Fruit fly (Drosophila melanogaster) whole organism, embryonic: ENCODE results near the gene foi.
A peak's percentile ranks its signal among the peaks of the same experiment; 100 is the strongest.

ENCODE experiments used
- Antp ChIP-seq: fragments of 200-800 bp; sonication (Bioruptor generic); optimal IDR thresholded peaks from 3 replicates; lab custom pipeline; 2016; ENCODE audit warnings: missing biosample characterization, missing genetic modification characterization
- CG10274 ChIP-seq: fragments of 200-800 bp; sonication (Bioruptor generic); optimal IDR thresholded peaks from 3 replicates; lab custom pipeline; 2017; ENCODE audit warnings: missing biosample characterization, mild to moderate bottlenecking, missing genetic modification characterization
- CG10366 ChIP-seq: fragments of 200-800 bp; sonication (Bioruptor generic); IDR thresholded peaks from 2 replicates; pipeline ENCODE4 v1.3.6; 2022; ENCODE audit warnings: missing biosample characterization, missing genetic modification characterization
- CG10565 ChIP-seq: fragments of 200-800 bp; sonication (Bioruptor generic); optimal IDR thresholded peaks from 3 replicates; lab custom pipeline; 2016; ENCODE audit warnings: missing biosample characterization, mild to moderate bottlenecking, missing genetic modification characterization
- CG12219 ChIP-seq: fragments of 200-800 bp; sonication (Bioruptor generic); optimal IDR thresholded peaks from 3 replicates; lab custom pipeline; 2018; ENCODE audit warnings: missing biosample characterization, mild to moderate bottlenecking, missing genetic modification characterization
- CG13123 ChIP-seq: fragments of 200-800 bp; sonication (Bioruptor generic); optimal IDR thresholded peaks from 2 replicates; lab custom pipeline; 2016; ENCODE audit warnings: missing biosample characterization, missing genetic modification characterization
- CG13287 ChIP-seq: fragments of 200-800 bp; sonication (Bioruptor generic); IDR thresholded peaks from 2 replicates; pipeline ENCODE4 v1.3.6; 2022; ENCODE audit warnings: missing biosample characterization, missing genetic modification characterization; ENCODE audit not compliant: partially characterized antibody
- CG1529 ChIP-seq: fragments of 200-800 bp; sonication (Bioruptor generic); optimal IDR thresholded peaks from 3 replicates; lab custom pipeline; 2018; ENCODE audit warnings: missing biosample characterization, missing genetic modification characterization
- CG15479 ChIP-seq: fragments of 200-800 bp; sonication (Bioruptor generic); optimal IDR thresholded peaks from 3 replicates; lab custom pipeline; 2019; ENCODE audit warnings: missing biosample characterization, mild to moderate bottlenecking, missing genetic modification characterization, moderate library complexity
- CG17328 ChIP-seq: fragments of 200-800 bp; sonication (Bioruptor generic); IDR thresholded peaks from 2 replicates; pipeline ENCODE4 v1.3.6; 2022; ENCODE audit warnings: missing biosample characterization, missing genetic modification characterization
- CG17568 ChIP-seq: fragments of 200-800 bp; sonication (Bioruptor generic); optimal IDR thresholded peaks from 2 replicates; lab custom pipeline; 2018; ENCODE audit warnings: missing biosample characterization, mild to moderate bottlenecking, missing genetic modification characterization, moderate library complexity
- CG3065 ChIP-seq: fragments of 200-800 bp; sonication (Bioruptor generic); optimal IDR thresholded peaks from 2 replicates; lab custom pipeline; 2016; ENCODE audit warnings: missing biosample characterization, missing genetic modification characterization
- CG32532 ChIP-seq: fragments of 200-800 bp; sonication (Bioruptor generic); IDR thresholded peaks from 2 replicates; pipeline ENCODE4 v1.3.6; 2022; ENCODE audit warnings: missing biosample characterization, missing genetic modification characterization
- CG4328 ChIP-seq: fragments of 200-800 bp; sonication (Bioruptor generic); optimal IDR thresholded peaks from 3 replicates; lab custom pipeline; 2017; ENCODE audit warnings: missing biosample characterization, missing genetic modification reagents, missing genetic modification characterization
- CG5180 ChIP-seq: fragments of 200-800 bp; sonication (Bioruptor generic); optimal IDR thresholded peaks from 3 replicates; lab custom pipeline; 2017; ENCODE audit warnings: missing biosample characterization, missing genetic modification characterization, mild to moderate bottlenecking, moderate library complexity, missing genetic modification reagents
- CG7786 ChIP-seq: fragments of 200-800 bp; sonication (Bioruptor generic); optimal IDR thresholded peaks from 2 replicates; lab custom pipeline; 2016; ENCODE audit warnings: missing biosample characterization, missing genetic modification characterization
- CG9876 ChIP-seq: fragments of 200-800 bp; sonication (Bioruptor generic); optimal IDR thresholded peaks from 2 replicates; lab custom pipeline; 2016; ENCODE audit warnings: missing biosample characterization, missing genetic modification characterization
- Gsc ChIP-seq: fragments of 200-800 bp; sonication (Bioruptor generic); IDR thresholded peaks from 2 replicates; pipeline ENCODE4 v1.3.6; 2022; ENCODE audit warnings: missing biosample characterization, missing genetic modification characterization
- HHEX ChIP-seq: fragments of 200-800 bp; sonication (Bioruptor generic); optimal IDR thresholded peaks from 3 replicates; lab custom pipeline; 2017; ENCODE audit warnings: missing biosample characterization, mild to moderate bottlenecking, missing genetic modification characterization, missing genetic modification reagents
- Hmr ChIP-seq: fragments of 200-800 bp; sonication (Bioruptor generic); optimal IDR thresholded peaks from 3 replicates; lab custom pipeline; 2017; ENCODE audit warnings: mild to moderate bottlenecking, missing biosample characterization, missing genetic modification reagents, missing genetic modification characterization
- Hr3 ChIP-seq: fragments of 200-800 bp; sonication (Bioruptor generic); optimal IDR thresholded peaks from 3 replicates; lab custom pipeline; 2016; ENCODE audit warnings: missing biosample characterization, missing genetic modification characterization
- Hr39 ChIP-seq: fragments of >200 bp; optimal IDR thresholded peaks from 2 replicates; lab custom pipeline; 2017
- Hr51 ChIP-seq, 2 experiments: fragments of 200-800 bp; sonication (Bioruptor generic); optimal IDR thresholded peaks; 2 replicates in 1 of 2; 3 replicates in 1 of 2; lab custom pipeline; 2016 to 2018; ENCODE audit warnings: missing biosample characterization in 2 of 2, missing genetic modification characterization in 2 of 2, mild to moderate bottlenecking in 1 of 2, moderate library complexity in 1 of 2
- Kr ChIP-seq: fragments of 200-800 bp; sonication (Bioruptor generic); optimal IDR thresholded peaks from 2 replicates; lab custom pipeline; 2017; ENCODE audit warnings: missing biosample characterization, mild to moderate bottlenecking, missing genetic modification characterization
- MESR4 ChIP-seq: fragments of 200-800 bp; sonication (Bioruptor generic); optimal IDR thresholded peaks from 2 replicates; lab custom pipeline; 2018; ENCODE audit warnings: missing biosample characterization, mild to moderate bottlenecking, missing genetic modification characterization, moderate library complexity
- Oli ChIP-seq: fragments of 200-800 bp; sonication (Bioruptor generic); optimal IDR thresholded peaks from 2 replicates; lab custom pipeline; 2018; ENCODE audit warnings: missing biosample characterization, mild to moderate bottlenecking, missing genetic modification characterization, moderate library complexity
- Side ChIP-seq: fragments of 200-800 bp; sonication (Bioruptor generic); optimal IDR thresholded peaks from 2 replicates; lab custom pipeline; 2016; ENCODE audit warnings: missing biosample characterization, missing genetic modification characterization
- Sin3A ChIP-seq: fragments of >200 bp; optimal IDR thresholded peaks from 2 replicates; lab custom pipeline; 2018
- Spps ChIP-seq: fragments of 200-800 bp; sonication (Bioruptor generic); optimal IDR thresholded peaks from 2 replicates; lab custom pipeline; 2018; ENCODE audit warnings: missing biosample characterization, mild to moderate bottlenecking, missing genetic modification characterization
- Taf1 ChIP-seq: fragments of 200-800 bp; sonication (Bioruptor generic); IDR thresholded peaks from 2 replicates; pipeline ENCODE4 v1.3.6; 2022; ENCODE audit warnings: missing biosample characterization, missing genetic modification characterization
- Usf ChIP-seq: fragments of 200-800 bp; sonication (Bioruptor generic); optimal IDR thresholded peaks from 2 replicates; lab custom pipeline; 2017; ENCODE audit warnings: missing genotype, missing biosample characterization, missing genetic modification characterization
- Vsx1 ChIP-seq: fragments of 200-800 bp; sonication (Bioruptor generic); optimal IDR thresholded peaks from 2 replicates; lab custom pipeline; 2017; ENCODE audit warnings: missing biosample characterization, mild to moderate bottlenecking, missing genetic modification characterization, missing genetic modification reagents
- amos ChIP-seq: fragments of 200-800 bp; sonication (Bioruptor generic); IDR thresholded peaks from 2 replicates; pipeline ENCODE4 v1.3.6; 2022; ENCODE audit warnings: missing biosample characterization, missing genetic modification characterization; ENCODE audit not compliant: partially characterized antibody
- ase ChIP-seq: fragments of 200-800 bp; sonication (Bioruptor generic); IDR thresholded peaks from 3 replicates; pipeline ENCODE4 v1.3.6; 2022; ENCODE audit warnings: missing biosample characterization, missing genetic modification characterization
- bbx ChIP-seq: fragments of 200-800 bp; sonication (Bioruptor generic); IDR thresholded peaks from 2 replicates; pipeline ENCODE4 v1.3.6; 2022; ENCODE audit warnings: missing biosample characterization, missing genetic modification characterization; ENCODE audit not compliant: partially characterized antibody
- bsh ChIP-seq, 2 experiments: fragments of 200-800 bp; sonication (Bioruptor generic); optimal IDR thresholded peaks; 2 replicates each; lab custom pipeline; 2017 to 2018; ENCODE audit warnings: mild to moderate bottlenecking in 2 of 2, missing biosample characterization in 2 of 2, missing genetic modification characterization in 2 of 2, moderate library complexity in 1 of 2
- cas ChIP-seq: fragments of 200-800 bp; sonication (Bioruptor generic); IDR thresholded peaks from 2 replicates; pipeline ENCODE4 v1.3.6; 2022; ENCODE audit warnings: missing biosample characterization, missing genetic modification characterization
- cato ChIP-seq: fragments of 200-800 bp; sonication (Bioruptor generic); optimal IDR thresholded peaks from 2 replicates; lab custom pipeline; 2016; ENCODE audit warnings: missing biosample characterization, missing genetic modification characterization, borderline replicate concordance
- chm ChIP-seq: fragments of 200-800 bp; sonication (Bioruptor generic); IDR thresholded peaks from 2 replicates; pipeline ENCODE4 v1.3.6; 2022; ENCODE audit warnings: missing biosample characterization, missing genetic modification characterization
- crc ChIP-seq: fragments of 200-800 bp; sonication (Bioruptor generic); optimal IDR thresholded peaks from 2 replicates; lab custom pipeline; 2016; ENCODE audit warnings: missing biosample characterization, missing genetic modification characterization
- dpn ChIP-seq, 2 experiments: fragments of 200-800 bp; sonication (Bioruptor generic); optimal IDR thresholded peaks; 3 replicates each; lab custom pipeline; 2016; ENCODE audit warnings: missing biosample characterization in 2 of 2, missing genetic modification characterization in 2 of 2
- exex ChIP-seq: fragments of 200-800 bp; sonication (Bioruptor generic); optimal IDR thresholded peaks from 4 replicates; lab custom pipeline; 2018; ENCODE audit warnings: missing biosample characterization, mild to moderate bottlenecking, missing genetic modification characterization, moderate library complexity
- grau ChIP-seq: fragments of 200-800 bp; optimal IDR thresholded peaks from 3 replicates; lab custom pipeline; 2019; ENCODE audit warnings: missing biosample characterization, mild to moderate bottlenecking, missing genetic modification characterization, moderate library complexity
- lola ChIP-seq, 3 experiments: fragments of >200 bp in 2 of 3; fragments of 200-800 bp in 1 of 3; sonication (Bioruptor generic) in 1 of 3; optimal IDR thresholded peaks; 2 replicates each; lab custom pipeline; 2017 to 2019; ENCODE audit warnings: missing biosample characterization in 3 of 3, missing genetic modification characterization in 3 of 3, mild to moderate bottlenecking in 1 of 3, moderate library complexity in 1 of 3
- pita ChIP-seq: fragments of 200-800 bp; sonication (Bioruptor generic); optimal IDR thresholded peaks from 2 replicates; lab custom pipeline; 2017; ENCODE audit warnings: missing biosample characterization, mild to moderate bottlenecking, missing genetic modification characterization
- slbo ChIP-seq: fragments of 200-800 bp; sonication (Bioruptor generic); IDR thresholded peaks from 2 replicates; pipeline ENCODE4 v1.3.6; 2022; ENCODE audit warnings: missing biosample characterization, missing genetic modification characterization
- ssp ChIP-seq: fragments of 200-800 bp; sonication (Bioruptor generic); IDR thresholded peaks from 2 replicates; pipeline ENCODE4 v1.3.6; 2022; ENCODE audit warnings: missing biosample characterization, missing genetic modification characterization
- z ChIP-seq: fragments of 200-800 bp; sonication (Bioruptor generic); IDR thresholded peaks from 3 replicates; pipeline ENCODE4 v1.3.6; 2022; ENCODE audit warnings: missing biosample characterization, missing genetic modification characterization
- zen ChIP-seq: fragments of 200-800 bp; sonication (Bioruptor generic); optimal IDR thresholded peaks from 3 replicates; lab custom pipeline; 2018; ENCODE audit warnings: missing biosample characterization, mild to moderate bottlenecking, missing genetic modification characterization, moderate library complexity

foi gene

DNA sequence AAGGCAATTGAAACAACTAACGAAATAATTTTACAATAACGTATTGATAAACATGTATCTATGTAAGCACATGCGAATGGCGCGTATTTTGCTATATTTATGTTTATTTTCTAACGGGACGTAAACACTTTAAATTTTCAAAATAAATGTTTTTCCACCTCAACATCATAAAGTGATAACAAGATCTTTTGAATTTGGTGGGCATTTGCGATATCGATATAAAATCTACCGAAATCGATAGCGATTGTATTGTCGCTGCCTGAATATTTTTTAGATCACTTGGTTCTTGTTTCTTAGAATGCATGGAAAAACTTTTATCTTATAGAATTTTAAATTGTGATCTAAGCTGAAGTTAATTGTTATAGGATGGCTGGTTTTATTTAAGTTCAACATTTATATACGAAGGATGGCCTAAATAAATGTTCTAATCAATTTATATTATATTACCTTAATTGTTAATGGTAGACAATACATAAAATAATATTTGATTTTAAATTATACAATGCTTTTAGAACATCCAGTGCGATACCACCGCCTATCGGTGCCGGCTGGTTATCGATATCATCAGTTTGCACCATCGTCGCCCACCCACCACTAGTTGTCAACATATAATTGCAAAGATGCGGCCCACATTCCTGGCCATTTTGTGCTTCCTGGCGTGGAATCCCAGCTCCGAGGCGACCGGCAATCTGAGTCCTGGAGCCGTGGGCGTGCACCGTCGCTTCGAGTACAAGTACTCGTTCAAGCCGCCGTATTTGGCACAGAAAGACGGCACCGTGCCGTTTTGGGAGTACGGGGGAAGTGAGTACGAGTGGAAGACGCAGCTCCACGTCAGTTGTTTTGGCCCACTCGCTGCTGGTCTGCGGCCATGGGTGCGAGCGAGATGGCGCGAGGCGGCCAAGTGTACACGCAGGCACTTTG lies 9.6 kb downstream of the foi start, which contains the start of gene ergic53 (continued):
- TF ChIP-seq Usf (no peak), zen (tag; lab: Kevin White, UChicago) (no peak), cas (GFP tag; lab: Robert Waterston, UW) (no peak), Side (GFP tag; lab: Kevin White, UChicago) (no peak), amos (peak; percentile 64; the same call in 1 of the 2 replicates), CG7786 (GFP tag; lab: Kevin White, UChicago) (no peak), MESR4 (GFP tag; lab: Kevin White, UChicago) (peak; percentile 96), CG10565 (GFP tag; lab: Kevin White, UChicago) (no peak), CG10274 (GFP tag; lab: Kevin White, UChicago) (no peak), HHEX (GFP tag; lab: Kevin White, UChicago) (no peak), CG9876 (GFP tag; lab: Kevin White, UChicago) (no peak), chm (GFP tag; lab: Robert Waterston, UW) (no peak), CG32532 (GFP tag; lab: Robert Waterston, UW) (no peak; the same call in 1 of the 2 replicates), bbx (GFP tag; lab: Robert Waterston, UW) (peak; percentile 76), lola (GFP tag; optimal IDR thresholded peaks at IDR 0.05; lab: Kevin White, UChicago) (peak in 1 of 3 experiments; percentile 13), bsh (GFP tag; optimal IDR thresholded peaks at IDR 0.05; lab: Kevin White, UChicago) (no peak), CG13287 (peak; percentile 76), Sin3A (lab: Kevin White, UChicago) (peak; percentile 37), z (no peak), ssp (GFP tag; lab: Robert Waterston, UW) (no peak), dpn (GFP tag; optimal IDR thresholded peaks at IDR 0.05; lab: Kevin White, UChicago) (no peak), grau (tag; lab: Kevin White, UChicago) (peak; percentile 3), CG10366 (GFP tag; lab: Robert Waterston, UW) (no peak), CG3065 (no peak), Hmr (GFP tag; lab: Kevin White, UChicago) (no peak), exex (tag; lab: Kevin White, UChicago) (peak; percentile 33), CG15479 (GFP tag; lab: Kevin White, UChicago) (peak; percentile 11), ase (GFP tag; lab: Robert Waterston, UW) (no peak), Oli (no peak), CG12219 (no peak), CG5180 (GFP tag; lab: Kevin White, UChicago) (no peak), crc (no peak), Antp (no peak), Taf1 (GFP tag; lab: Robert Waterston, UW) (no peak), CG13123 (GFP tag; lab: Kevin White, UChicago) (no peak), CG17328 (no peak), pita (GFP tag; lab: Kevin White, UChicago) (no peak), CG1529 (GFP tag; lab: Kevin White, UChicago) (no peak), Hr3 (GFP tag; lab: Kevin White, UChicago) (no peak), Spps (no peak), Kr (GFP tag; lab: Kevin White, UChicago) (no peak), cato (GFP tag; lab: Kevin White, UChicago) (no peak), slbo (GFP tag; lab: Robert Waterston, UW) (no peak), Vsx1 (no peak), Gsc (no peak), Hr39 (lab: Kevin White, UChicago) (no peak), CG17568 (GFP tag; lab: Kevin White, UChicago) (no peak), Hr51 (GFP tag; optimal IDR thresholded peaks at IDR 0.05; lab: Kevin White, UChicago) (no peak), CG4328 (GFP tag; lab: Kevin White, UChicago) (no peak)
